Fruit fly (Drosophila melanogaster): Measurements from ENCODE around the gene CG43610.

dm6 chr2L:6791845-6792443 is 7.1 kb upstream of the CG43610 start:
- TF ChIP-seq CTCF (optimal IDR thresholded peaks at IDR 0.05) (no peak), CG8478 (optimal IDR thresholded peaks at IDR 0.05) (no peak)
